Fruit fly (Drosophila melanogaster) whole organism, embryonic: ENCODE data around the gene CG13917.

Experiments
- Ada2b ChIP-seq: fragments of 200-800 bp; sonication (Bioruptor generic); IDR thresholded peaks from 2 replicates; pipeline ENCODE4 v1.3.6; 2022; ENCODE audit warnings: missing biosample characterization, missing genetic modification characterization
- Asciz ChIP-seq: fragments of 200-800 bp; sonication (Bioruptor generic); optimal IDR thresholded peaks from 2 replicates; lab custom pipeline; 2017; ENCODE audit warnings: missing biosample characterization, mild to moderate bottlenecking, missing genetic modification characterization, missing genetic modification reagents
- Atf3 ChIP-seq: fragments of 200-800 bp; sonication (Bioruptor generic); optimal IDR thresholded peaks from 3 replicates; lab custom pipeline; 2016; ENCODE audit warnings: missing biosample characterization, missing genetic modification characterization
- Bdp1 ChIP-seq: fragments of 200-800 bp; sonication (Bioruptor generic); optimal IDR thresholded peaks from 3 replicates; lab custom pipeline; 2016; ENCODE audit warnings: missing biosample characterization, missing genetic modification characterization
- CG10274 ChIP-seq: fragments of 200-800 bp; sonication (Bioruptor generic); optimal IDR thresholded peaks from 3 replicates; lab custom pipeline; 2017; ENCODE audit warnings: missing biosample characterization, mild to moderate bottlenecking, missing genetic modification characterization
- CG11398 ChIP-seq: fragments of 200-800 bp; sonication (Bioruptor generic); optimal IDR thresholded peaks from 2 replicates; lab custom pipeline; 2016; ENCODE audit warnings: missing biosample characterization, missing genetic modification characterization
- CG12071 ChIP-seq: fragments of 200-800 bp; sonication (Bioruptor generic); optimal IDR thresholded peaks from 3 replicates; lab custom pipeline; 2018; ENCODE audit warnings: missing biosample characterization, mild to moderate bottlenecking, missing genetic modification characterization
- CG13123 ChIP-seq: fragments of 200-800 bp; sonication (Bioruptor generic); optimal IDR thresholded peaks from 2 replicates; lab custom pipeline; 2016; ENCODE audit warnings: missing biosample characterization, missing genetic modification characterization
- CG14050 ChIP-seq: fragments of 200-800 bp; sonication (Bioruptor generic); IDR thresholded peaks from 3 replicates; pipeline ENCODE4 v1.3.6; 2022; ENCODE audit warnings: missing biosample characterization, missing genetic modification characterization
- CG17912 ChIP-seq: fragments of 200-800 bp; sonication (Bioruptor generic); optimal IDR thresholded peaks from 2 replicates; lab custom pipeline; 2018; ENCODE audit warnings: missing biosample characterization, mild to moderate bottlenecking, missing genetic modification characterization
- CG18262 ChIP-seq: fragments of 200-800 bp; optimal IDR thresholded peaks from 3 replicates; lab custom pipeline; 2019; ENCODE audit warnings: missing biosample characterization, mild to moderate bottlenecking, missing genetic modification characterization, moderate library complexity
- CG18476 ChIP-seq: fragments of 200-800 bp; sonication (Bioruptor generic); optimal IDR thresholded peaks from 2 replicates; lab custom pipeline; 2016; ENCODE audit warnings: missing biosample characterization, mild to moderate bottlenecking, missing genetic modification characterization
- CG2199 ChIP-seq: fragments of 200-800 bp; sonication (Bioruptor generic); IDR thresholded peaks from 3 replicates; pipeline ENCODE4 v1.3.6; 2022; ENCODE audit warnings: missing biosample characterization, missing genetic modification characterization
- CG31365 ChIP-seq: fragments of 200-800 bp; sonication (Bioruptor generic); optimal IDR thresholded peaks from 2 replicates; lab custom pipeline; 2018; ENCODE audit warnings: missing biosample characterization, mild to moderate bottlenecking, missing genetic modification characterization
- CG32772 ChIP-seq: fragments of 200-800 bp; sonication (Bioruptor generic); IDR thresholded peaks from 2 replicates; pipeline ENCODE4 v1.3.6; 2022; ENCODE audit warnings: missing biosample characterization, missing genetic modification characterization
- CG3726 ChIP-seq: fragments of 200-800 bp; sonication (Bioruptor generic); IDR thresholded peaks from 3 replicates; pipeline ENCODE4, ENCODE4 v1.3.6; 2022; ENCODE audit warnings: missing biosample characterization, missing genetic modification characterization
- CG6689 ChIP-seq: fragments of 200-800 bp; sonication (Bioruptor generic); IDR thresholded peaks from 2 replicates; pipeline ENCODE4 v1.3.6; 2022; ENCODE audit warnings: missing biosample characterization, missing genetic modification characterization
- CG7357 ChIP-seq: fragments of 200-800 bp; sonication (Bioruptor generic); IDR thresholded peaks from 3 replicates; pipeline ENCODE4 v1.3.6; 2022; ENCODE audit warnings: missing biosample characterization, missing genetic modification characterization
- CG7556 ChIP-seq: fragments of 200-800 bp; sonication (Bioruptor generic); optimal IDR thresholded peaks from 2 replicates; lab custom pipeline; 2017; ENCODE audit warnings: missing biosample characterization, mild to moderate bottlenecking, missing genetic modification characterization
- CG7839 ChIP-seq: fragments of 200-800 bp; sonication (Bioruptor generic); optimal IDR thresholded peaks from 3 replicates; lab custom pipeline; 2018; ENCODE audit warnings: missing biosample characterization, mild to moderate bottlenecking, missing genetic modification characterization, moderate library complexity
- CG8281 ChIP-seq: fragments of 200-800 bp; sonication (Bioruptor generic); optimal IDR thresholded peaks from 2 replicates; lab custom pipeline; 2018; ENCODE audit warnings: missing biosample characterization, mild to moderate bottlenecking, missing genetic modification characterization, moderate library complexity
- CG8924 ChIP-seq: fragments of 200-800 bp; optimal IDR thresholded peaks from 3 replicates; lab custom pipeline; 2019; ENCODE audit warnings: missing biosample characterization, mild to moderate bottlenecking, missing genetic modification characterization, moderate library complexity
- Eip74EF ChIP-seq, 2 experiments: fragments of 200-800 bp in 1 of 2; fragments of >200 bp in 1 of 2; sonication (Bioruptor generic) in 1 of 2; optimal IDR thresholded peaks; 2 replicates each; lab custom pipeline; 2017 to 2019; ENCODE audit warnings: missing biosample characterization in 2 of 2, missing genetic modification characterization in 2 of 2, mild to moderate bottlenecking in 1 of 2, moderate library complexity in 1 of 2
- H2.0 ChIP-seq: fragments of 200-800 bp; sonication (Bioruptor generic); IDR thresholded peaks from 2 replicates; pipeline ENCODE4 v1.3.6; 2022; ENCODE audit warnings: missing biosample characterization, missing genetic modification characterization
- Hey ChIP-seq: fragments of 200-800 bp; sonication (Bioruptor generic); optimal IDR thresholded peaks from 3 replicates; lab custom pipeline; 2018; ENCODE audit warnings: missing biosample characterization, mild to moderate bottlenecking, missing genetic modification characterization
- HmgZ ChIP-seq: fragments of 200-800 bp; sonication (Bioruptor generic); optimal IDR thresholded peaks from 2 replicates; lab custom pipeline; 2018; ENCODE audit warnings: missing biosample characterization, mild to moderate bottlenecking, missing genetic modification characterization
- NC2β ChIP-seq: fragments of 200-800 bp; sonication (Bioruptor generic); optimal IDR thresholded peaks from 2 replicates; lab custom pipeline; 2016; ENCODE audit warnings: missing biosample characterization, missing genetic modification characterization
- Ravus ChIP-seq: fragments of 200-800 bp; sonication (Bioruptor generic); IDR thresholded peaks from 2 replicates; pipeline ENCODE4 v1.3.6; 2022; ENCODE audit warnings: missing biosample characterization, missing genetic modification characterization
- Scr ChIP-seq: fragments of 200-800 bp; sonication (Bioruptor generic); IDR thresholded peaks from 2 replicates; pipeline ENCODE4 v1.3.6; 2022; ENCODE audit warnings: missing biosample characterization, missing genetic modification characterization; ENCODE audit not compliant: partially characterized antibody
- Tbp ChIP-seq: fragments of >200 bp; optimal IDR thresholded peaks from 2 replicates; lab custom pipeline; 2018; ENCODE audit warnings: missing biosample characterization, missing genetic modification characterization
- ara ChIP-seq: fragments of 200-800 bp; sonication (Bioruptor generic); IDR thresholded peaks from 2 replicates; pipeline ENCODE4 v1.3.6; 2022; ENCODE audit warnings: missing biosample characterization, missing genetic modification characterization
- ase ChIP-seq: fragments of 200-800 bp; sonication (Bioruptor generic); IDR thresholded peaks from 3 replicates; pipeline ENCODE4 v1.3.6; 2022; ENCODE audit warnings: missing biosample characterization, missing genetic modification characterization
- cg ChIP-seq: fragments of 200-800 bp; sonication (Bioruptor generic); optimal IDR thresholded peaks from 3 replicates; lab custom pipeline; 2019; ENCODE audit warnings: missing biosample characterization, mild to moderate bottlenecking, missing genetic modification characterization, moderate library complexity
- crol ChIP-seq: fragments of 200-800 bp; sonication (Bioruptor generic); IDR thresholded peaks from 2 replicates; pipeline ENCODE4 v1.3.6; 2022; ENCODE audit warnings: missing biosample characterization, missing genetic modification characterization
- emc ChIP-seq: fragments of 200-800 bp; sonication (Bioruptor generic); optimal IDR thresholded peaks from 2 replicates; lab custom pipeline; 2016; ENCODE audit warnings: missing biosample characterization, missing genetic modification characterization
- inv ChIP-seq: fragments of 200-800 bp; sonication (Bioruptor generic); IDR thresholded peaks from 2 replicates; pipeline ENCODE4 v1.3.6; 2022; ENCODE audit warnings: missing biosample characterization, missing genetic modification characterization; ENCODE audit not compliant: partially characterized antibody
- jigr1 ChIP-seq: fragments of 200-800 bp; sonication (Bioruptor generic); IDR thresholded peaks from 3 replicates; pipeline ENCODE4 v1.3.6; 2022; ENCODE audit warnings: missing biosample characterization, missing genetic modification characterization
- jumu ChIP-seq: fragments of 200-800 bp; sonication (Bioruptor generic); optimal IDR thresholded peaks from 3 replicates; lab custom pipeline; 2016; ENCODE audit warnings: missing biosample characterization, missing genetic modification characterization
- lab ChIP-seq: fragments of 200-800 bp; sonication (Bioruptor generic); optimal IDR thresholded peaks from 3 replicates; lab custom pipeline; 2017; ENCODE audit warnings: missing biosample characterization, missing genetic modification characterization, mild to moderate bottlenecking, moderate library complexity, missing genetic modification reagents
- lola ChIP-seq, 3 experiments: fragments of >200 bp in 2 of 3; fragments of 200-800 bp in 1 of 3; sonication (Bioruptor generic) in 1 of 3; optimal IDR thresholded peaks; 2 replicates each; lab custom pipeline; 2017 to 2019; ENCODE audit warnings: missing biosample characterization in 3 of 3, missing genetic modification characterization in 3 of 3, mild to moderate bottlenecking in 1 of 3, moderate library complexity in 1 of 3
- pros ChIP-seq: fragments of 200-800 bp; sonication (Bioruptor generic); optimal IDR thresholded peaks from 3 replicates; lab custom pipeline; 2019; ENCODE audit warnings: missing biosample characterization, mild to moderate bottlenecking, missing genetic modification characterization, moderate library complexity
- sens ChIP-seq: fragments of 200-800 bp; sonication (Bioruptor generic); peaks from one replicate; lab custom pipeline; 2016; ENCODE audit warnings: missing biosample characterization, missing genetic modification characterization
- sens-2 ChIP-seq: fragments of 200-800 bp; sonication (Bioruptor generic); IDR thresholded peaks from 2 replicates; pipeline ENCODE4 v1.3.6; 2022; ENCODE audit warnings: missing biosample characterization, missing genetic modification characterization
- stwl ChIP-seq: fragments of 200-800 bp; sonication (Bioruptor generic); optimal IDR thresholded peaks from 3 replicates; lab custom pipeline; 2018; ENCODE audit warnings: missing biosample characterization, mild to moderate bottlenecking, missing genetic modification characterization, moderate library complexity
- tio ChIP-seq: fragments of 200-800 bp; sonication (Bioruptor generic); optimal IDR thresholded peaks from 2 replicates; lab custom pipeline; 2017; ENCODE audit warnings: missing biosample characterization, missing genetic modification characterization, inconsistent platforms
- toy ChIP-seq: fragments of 200-800 bp; sonication (Bioruptor generic); IDR thresholded peaks from 2 replicates; pipeline ENCODE4 v1.3.6; 2022; ENCODE audit warnings: missing biosample characterization, missing genetic modification characterization
- ttk ChIP-seq: fragments of 200-800 bp; sonication (Bioruptor generic); IDR thresholded peaks from 2 replicates; pipeline ENCODE4 v2.1.2; 2022; ENCODE audit warnings: missing biosample characterization, missing genetic modification characterization
- vfl ChIP-seq: fragments of 200-800 bp; sonication (Bioruptor generic); optimal IDR thresholded peaks from 2 replicates; lab custom pipeline; 2016; ENCODE audit warnings: missing biosample characterization, missing genetic modification characterization
- vvl ChIP-seq: fragments of 200-800 bp; sonication (Bioruptor generic); IDR thresholded peaks from 2 replicates; pipeline ENCODE4 v1.3.6; 2022; ENCODE audit warnings: missing biosample characterization, missing genetic modification characterization

CG13917 gene

dm6 chr3L:1579169-1579853 lies 2.8 kb downstream of the CG13917 start (continued):
- TF ChIP-seq ase (GFP tag; lab: Robert Waterston, UW) (0 out of 3 replicates have a peak, but pooled peaks have one; percentile 26), CG2199 (GFP tag; lab: Robert Waterston, UW) (no peak), Eip74EF (GFP tag; optimal IDR thresholded peaks at IDR 0.05; lab: Kevin White, UChicago) (peak in 1 of 2 experiments; percentile 32), CG6689 (GFP tag; lab: Robert Waterston, UW) (peak; percentile 61), CG31365 (tag; lab: Kevin White, UChicago) (peak; percentile 62), vvl (GFP tag; lab: Robert Waterston, UW) (peak; percentile 37), crol (peak; percentile 90), CG18476 (peak; percentile 38), CG10274 (GFP tag; lab: Kevin White, UChicago) (peak; percentile 35), CG8924 (tag; lab: Kevin White, UChicago) (peak; percentile 78), cg (GFP tag; lab: Kevin White, UChicago) (peak; percentile 73), Asciz (GFP tag; lab: Kevin White, UChicago) (peak; percentile 92), emc (GFP tag; lab: Kevin White, UChicago) (no peak), Hey (tag; lab: Kevin White, UChicago) (peak; percentile 29), Tbp (GFP tag; lab: Kevin White, UChicago) (no peak), lola (GFP tag; optimal IDR thresholded peaks at IDR 0.05; lab: Kevin White, UChicago) (peak in 1 of 3 experiments; percentile 60), inv (no peak), CG8281 (tag; lab: Kevin White, UChicago) (peak; percentile 66), CG14050 (GFP tag; lab: Robert Waterston, UW) (peak; percentile 17; the same call in 1 of the 3 replicates), CG18262 (tag; lab: Kevin White, UChicago) (peak; percentile 78), jumu (GFP tag; lab: Kevin White, UChicago) (peak; percentile 18), NC2β (GFP tag; lab: Kevin White, UChicago) (peak; percentile 50), sens-2 (GFP tag; lab: Robert Waterston, UW) (0 out of 2 replicates have a peak, but pooled peaks have one; percentile 40), CG13123 (GFP tag; lab: Kevin White, UChicago) (peak; percentile 46), Atf3 (GFP tag; lab: Kevin White, UChicago) (peak; percentile 7), CG11398 (GFP tag; lab: Kevin White, UChicago) (peak; percentile 75), Scr (GFP tag; lab: Robert Waterston, UW) (no peak), HmgZ (peak; percentile 62), CG7556 (GFP tag; lab: Kevin White, UChicago) (peak; percentile 72), CG3726 (GFP tag; lab: Robert Waterston, UW) (0 out of 3 replicates have a peak, but pooled peaks have one; percentile 49), CG32772 (GFP tag; lab: Robert Waterston, UW) (0 out of 2 replicates have a peak, but pooled peaks have one; percentile 27), H2.0 (peak; percentile 52), Bdp1 (GFP tag; lab: Kevin White, UChicago) (peak; percentile 58), CG7839 (tag; lab: Kevin White, UChicago) (peak; percentile 76), CG7357 (GFP tag; lab: Robert Waterston, UW) (no peak), pros (GFP tag; lab: Kevin White, UChicago) (peak; percentile 48), toy (GFP tag; lab: Robert Waterston, UW) (no peak), CG17912 (GFP tag; lab: Kevin White, UChicago) (peak; percentile 64), CG12071 (peak; percentile 82), vfl (GFP tag; lab: Kevin White, UChicago) (no peak), stwl (tag; lab: Kevin White, UChicago) (peak; percentile 43), tio (GFP tag; lab: Kevin White, UChicago) (peak; percentile 46), sens (GFP tag; lab: Kevin White, UChicago) (peak; percentile 98), Ravus (GFP tag; lab: Robert Waterston, UW) (no peak), lab (GFP tag; lab: Kevin White, UChicago) (peak; percentile 70), Ada2b (GFP tag; lab: Robert Waterston, UW) (0 out of 2 replicates have a peak, but pooled peaks have one; percentile 4), ttk (GFP tag; lab: Robert Waterston, UW) (0 out of 2 replicates have a peak, but pooled peaks have one; percentile 17), jigr1 (GFP tag; lab: Robert Waterston, UW) (0 out of 3 replicates have a peak, but pooled peaks have one; percentile 30), ara (GFP tag; lab: Robert Waterston, UW) (peak; percentile 84)
